Fruit fly (Drosophila melanogaster): ENCODE measurements around the gene CG34283.

The CG34283 gene

dm6 chr3R:18681054-18681453 is 41.3 kb downstream of the CG34283 start:
- TF ChIP-seq CG8478 (optimal IDR thresholded peaks at IDR 0.05), result no peak
- TF ChIP-seq CTCF (optimal IDR thresholded peaks at IDR 0.05), result no peak

- TF ChIP-seq CTCF (optimal IDR thresholded peaks at IDR 0.05) (no peak), CG8478 (optimal IDR thresholded peaks at IDR 0.05) (no peak)
These were observed 42.1 kb downstream of the CG34283 start, which contains the start of the genes CG46318 and ChT for dm6 chr3R:18680332-18680731. Gene CG46318 (plus strand): TSS chr3R:18680604. Gene ChT (plus strand): TSS chr3R:18680604.

dm6 chr3R:18677500-18677940 is 44.9 kb downstream of the CG34283 start, which contains the start of the genes dind and CG7706:
Gene dind (minus strand): TSS chr3R:18677539.
Gene CG7706 (plus strand): TSS chr3R:18677818.
- no peak for TF ChIP-seq CTCF (optimal IDR thresholded peaks at IDR 0.05)
- no peak for TF ChIP-seq CG8478 (optimal IDR thresholded peaks at IDR 0.05)
